Worm (Caenorhabditis elegans) whole organism, early embryonic: Measurements from ENCODE around the gene thk-1.
A peak's percentile ranks its signal among the peaks of the same experiment; 100 is the strongest.

Experiments used
- B0310.2 ChIP-seq: sonication (generic microtip); optimal IDR thresholded peaks from 2 replicates; lab custom pipeline; 2016; ENCODE audit warnings: mild to moderate bottlenecking, missing genetic modification characterization, missing compliant biosample characterization
- F13C5.2 ChIP-seq: sonication (generic microtip); optimal IDR thresholded peaks from 2 replicates; lab custom pipeline; 2017; ENCODE audit warnings: mild to moderate bottlenecking, missing genetic modification characterization, inconsistent platforms, missing compliant biosample characterization
- aly-1 ChIP-seq: sonication (generic microtip); optimal IDR thresholded peaks from 2 replicates; lab custom pipeline; 2016; ENCODE audit warnings: missing genetic modification characterization, missing compliant biosample characterization
- ama-1 ChIP-seq: fragments of 150-350 bp; optimal IDR thresholded peaks from 2 replicates; lab custom pipeline; 2014
- ceh-13 ChIP-seq: fragments of 200-800 bp; sonication (Bioruptor generic); optimal IDR thresholded peaks from 2 replicates; lab custom pipeline; 2018; ENCODE audit warnings: mild to moderate bottlenecking, missing genetic modification characterization, missing compliant biosample characterization
- ceh-36 ChIP-seq: sonication (generic microtip); optimal IDR thresholded peaks from 2 replicates; lab custom pipeline; 2016; ENCODE audit warnings: missing genetic modification characterization, inconsistent platforms, missing compliant biosample characterization
- ets-7 ChIP-seq: sonication (generic microtip); optimal IDR thresholded peaks from 2 replicates; lab custom pipeline; 2016; ENCODE audit warnings: missing genotype, missing genetic modification characterization, missing compliant biosample characterization
- flt-1 ChIP-seq: fragments of 200-800 bp; sonication (Bioruptor generic); IDR thresholded peaks from 2 replicates; pipeline ENCODE4 v1.3.6; 2022; ENCODE audit warnings: missing genetic modification characterization, missing compliant biosample characterization
- hmbx-1 ChIP-seq: sonication (generic microtip); optimal IDR thresholded peaks from 2 replicates; lab custom pipeline; 2016; ENCODE audit warnings: mild to moderate bottlenecking, missing genetic modification characterization, missing compliant biosample characterization
- hmg-4 ChIP-seq: fragments of 200-800 bp; sonication (Bioruptor generic); optimal IDR thresholded peaks from 2 replicates; lab custom pipeline; 2018; ENCODE audit warnings: mild to moderate bottlenecking, missing genetic modification characterization, missing compliant biosample characterization
- hnd-1 ChIP-seq: sonication (generic microtip); optimal IDR thresholded peaks from 2 replicates; lab custom pipeline; 2016; ENCODE audit warnings: missing genetic modification characterization, missing compliant biosample characterization
- pes-1 ChIP-seq: fragments of 200-800 bp; sonication (Bioruptor generic); IDR thresholded peaks from 2 replicates; pipeline ENCODE4 v1.3.6; 2022; ENCODE audit warnings: missing genetic modification reagents, missing genetic modification characterization, missing compliant biosample characterization
- scrt-1 ChIP-seq: fragments of 200-800 bp; sonication (Bioruptor generic); IDR thresholded peaks from 2 replicates; pipeline ENCODE4 v1.3.6; 2022; ENCODE audit warnings: missing genetic modification characterization, missing compliant biosample characterization
- sea-1 ChIP-seq: fragments of 200-800 bp; sonication (Bioruptor generic); conservative IDR thresholded peaks from 2 replicates; pipeline ENCODE4 v1.3.6; 2022; ENCODE audit warnings: missing genetic modification characterization, missing compliant biosample characterization
- tbx-11 ChIP-seq: fragments of 200-800 bp; sonication (Bioruptor generic); IDR thresholded peaks from 2 replicates; pipeline ENCODE4 v1.3.6; 2022; ENCODE audit warnings: missing genetic modification characterization, missing compliant biosample characterization
- tbx-37 ChIP-seq: fragments of 200-800 bp; sonication (Bioruptor generic); conservative IDR thresholded peaks from 2 replicates; pipeline ENCODE4 v1.3.6; 2022; ENCODE audit warnings: missing genetic modification reagents, missing genetic modification characterization, missing compliant biosample characterization
- tra-4 ChIP-seq: sonication (generic microtip); optimal IDR thresholded peaks from 2 replicates; lab custom pipeline; 2017; ENCODE audit warnings: missing genetic modification characterization, missing compliant biosample characterization

The thk-1 gene

DNA sequence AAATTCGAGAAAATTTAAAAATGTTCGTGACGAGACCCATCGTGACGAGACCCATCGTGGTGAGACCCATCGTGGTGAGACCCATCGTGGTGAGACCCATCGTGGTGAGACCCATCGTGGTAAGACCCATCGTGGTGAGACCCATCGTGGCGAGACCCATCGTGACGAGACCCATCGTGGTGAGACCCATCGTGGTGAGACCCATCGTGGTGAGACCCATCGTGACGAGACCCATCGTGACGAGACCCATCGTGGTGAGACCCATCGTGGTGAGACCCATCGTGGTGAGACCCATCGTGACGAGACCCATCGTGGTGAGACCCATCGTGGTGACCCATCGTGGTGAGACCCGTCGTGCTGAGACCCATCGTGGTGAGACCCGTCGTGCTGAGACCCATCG, 18.5 kb downstream of the thk-1 start:
- 0 out of 2 replicates have a peak, but pooled peaks have one; percentile 27 for TF ChIP-seq flt-1 (GFP tag; lab: Robert Waterston, UW)

DNA sequence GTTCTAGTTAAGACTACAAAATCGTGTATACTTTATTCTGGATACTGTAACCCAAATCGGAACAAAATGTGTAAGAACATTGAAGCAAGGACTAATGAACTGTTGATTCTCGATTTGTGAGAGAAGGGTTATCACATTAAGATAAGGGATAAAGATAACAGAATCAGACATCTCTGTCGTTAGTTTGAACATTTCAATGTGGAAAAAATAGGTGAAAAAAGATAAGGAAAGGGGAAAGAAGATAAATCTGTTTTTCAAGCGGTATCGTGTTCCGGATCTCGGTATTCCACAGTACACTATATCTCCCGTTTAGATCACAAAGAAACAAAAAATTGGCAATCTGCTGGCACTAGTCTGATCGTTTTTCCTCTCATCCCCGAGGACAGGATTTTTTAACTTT, 20.3 kb downstream of the thk-1 start:
- no peak for TF ChIP-seq sea-1 (GFP tag; lab: Robert Waterston, UW)
- TF ChIP-seq hnd-1 (tag; lab: Kevin White, UChicago): no peak
- TF ChIP-seq ceh-36 (tag; lab: Kevin White, UChicago): no peak
- no peak for TF ChIP-seq hmg-4 (GFP tag; lab: Kevin White, UChicago)
- no peak for TF ChIP-seq F13C5.2 (tag; lab: Kevin White, UChicago)
- no peak for TF ChIP-seq pes-1 (GFP tag; lab: Robert Waterston, UW)
- TF ChIP-seq B0310.2 (tag; lab: Kevin White, UChicago): no peak
- TF ChIP-seq ama-1 (lab: Kevin White, UChicago): no peak
- no peak for TF ChIP-seq flt-1 (GFP tag; lab: Robert Waterston, UW)
- no peak for TF ChIP-seq tbx-37 (GFP tag; lab: Robert Waterston, UW)
- no peak for TF ChIP-seq aly-1 (tag; lab: Kevin White, UChicago)
- no peak for TF ChIP-seq tra-4
- TF ChIP-seq scrt-1 (GFP tag; lab: Robert Waterston, UW): no peak
- no peak for TF ChIP-seq ceh-13 (GFP tag; lab: Kevin White, UChicago)
- no peak for TF ChIP-seq hmbx-1 (tag; lab: Kevin White, UChicago)
- TF ChIP-seq ets-7 (tag; lab: Kevin White, UChicago): no peak
- no peak for TF ChIP-seq tbx-11 (GFP tag; lab: Robert Waterston, UW)

DNA sequence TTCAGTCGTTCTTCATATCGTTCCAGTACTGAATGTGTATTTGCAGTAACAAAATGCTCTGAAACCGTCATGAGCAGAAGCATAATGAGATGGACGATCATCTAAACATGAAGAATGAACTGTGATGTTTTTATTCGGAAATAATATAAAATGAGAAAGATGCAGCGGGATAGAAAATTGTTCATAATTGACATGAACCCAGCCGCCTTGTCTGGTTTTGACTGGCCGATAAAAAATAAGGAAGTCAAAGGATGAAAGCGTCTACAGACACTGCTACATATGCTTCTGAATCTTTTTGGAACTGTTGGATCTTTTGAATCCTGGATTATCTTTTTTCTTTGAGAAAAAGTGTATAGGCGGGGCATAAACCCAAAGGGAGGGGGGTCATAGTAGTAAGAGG, 21.8 kb downstream of the thk-1 start, which contains the start of gene F01G10.9:
TSS of gene F01G10.9 (minus strand) at position 101 of the 400 bp plus-strand sequence.
- no peak for TF ChIP-seq tbx-37 (GFP tag; lab: Robert Waterston, UW)
- no peak for TF ChIP-seq sea-1 (GFP tag; lab: Robert Waterston, UW)
- TF ChIP-seq ceh-13 (GFP tag; lab: Kevin White, UChicago): no peak
- no peak for TF ChIP-seq ets-7 (tag; lab: Kevin White, UChicago)
- no peak for TF ChIP-seq hmg-4 (GFP tag; lab: Kevin White, UChicago)

DNA sequence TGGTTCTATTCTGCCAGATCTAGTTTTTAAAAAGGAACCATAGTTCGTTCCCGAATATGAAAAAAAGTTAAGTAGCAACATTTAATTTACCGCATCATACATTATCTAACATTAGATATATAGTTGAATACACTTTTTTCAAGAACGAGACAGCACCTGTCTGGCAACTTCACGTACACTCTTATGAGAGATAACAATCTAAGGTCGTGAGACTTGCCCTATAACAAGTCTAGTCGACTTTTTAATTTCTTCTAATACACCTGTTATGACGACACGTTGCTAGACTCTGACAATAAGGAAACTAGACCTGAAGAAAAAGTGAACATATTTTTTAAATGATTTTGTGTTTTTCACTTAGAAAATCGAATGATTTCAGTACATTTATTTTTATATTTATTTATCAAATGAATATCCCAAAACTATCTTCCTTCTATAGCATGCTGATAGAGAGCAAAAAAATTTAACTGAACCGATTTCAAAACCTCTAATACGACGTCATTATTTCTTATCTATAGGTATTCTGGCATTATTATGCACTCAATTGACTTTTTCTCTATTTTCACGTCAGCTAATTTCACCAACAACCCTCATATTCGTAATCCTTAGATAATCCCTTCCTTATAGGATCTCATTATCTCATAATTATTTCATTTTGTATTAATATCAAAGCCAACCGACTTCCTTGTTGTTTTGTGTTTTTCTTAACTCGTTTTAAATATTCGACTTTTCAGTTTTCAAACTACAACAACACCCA, 28.3 kb downstream of the thk-1 start:
- no peak for TF ChIP-seq hmbx-1 (tag; lab: Kevin White, UChicago)
- TF ChIP-seq aly-1 (tag; lab: Kevin White, UChicago): no peak
- no peak for TF ChIP-seq tbx-37 (GFP tag; lab: Robert Waterston, UW)
- no peak for TF ChIP-seq hmg-4 (GFP tag; lab: Kevin White, UChicago)
- no peak for TF ChIP-seq ets-7 (tag; lab: Kevin White, UChicago)
- TF ChIP-seq ama-1 (lab: Kevin White, UChicago): no peak
- TF ChIP-seq scrt-1 (GFP tag; lab: Robert Waterston, UW): no peak
- no peak for TF ChIP-seq hnd-1 (tag; lab: Kevin White, UChicago)
- TF ChIP-seq ceh-13 (GFP tag; lab: Kevin White, UChicago): no peak
- TF ChIP-seq B0310.2 (tag; lab: Kevin White, UChicago): no peak
- TF ChIP-seq flt-1 (GFP tag; lab: Robert Waterston, UW): no peak
- no peak for TF ChIP-seq sea-1 (GFP tag; lab: Robert Waterston, UW)
- no peak for TF ChIP-seq tbx-11 (GFP tag; lab: Robert Waterston, UW)
- TF ChIP-seq ceh-36 (tag; lab: Kevin White, UChicago): no peak
- TF ChIP-seq tra-4: no peak
- TF ChIP-seq F13C5.2 (tag; lab: Kevin White, UChicago): no peak
- TF ChIP-seq pes-1 (GFP tag; lab: Robert Waterston, UW): no peak

DNA sequence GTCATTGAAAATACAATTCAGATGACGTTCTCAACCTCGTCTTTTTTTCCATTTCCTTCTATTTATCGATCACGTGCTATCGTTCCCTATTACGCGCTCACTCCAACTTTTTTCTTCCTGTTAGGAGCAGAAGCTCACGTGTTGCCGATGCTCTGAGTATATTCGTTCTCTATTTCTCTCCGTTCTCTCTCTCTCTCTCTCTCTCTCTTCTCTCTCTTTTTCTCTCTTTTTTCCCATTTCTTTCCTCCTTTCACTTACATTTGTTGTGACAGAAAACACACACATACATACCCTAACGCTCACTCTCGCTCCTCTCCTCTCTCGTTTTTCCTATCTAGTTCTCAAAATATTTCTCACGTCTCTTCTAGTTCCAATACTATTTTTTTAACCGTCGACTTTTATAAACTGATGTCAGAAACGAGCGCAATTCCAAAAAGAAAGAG, 29.0 kb downstream of the thk-1 start:
- no peak for TF ChIP-seq sea-1 (GFP tag; lab: Robert Waterston, UW)
- TF ChIP-seq tra-4: no peak
- no peak for TF ChIP-seq ceh-13 (GFP tag; lab: Kevin White, UChicago)
- no peak for TF ChIP-seq B0310.2 (tag; lab: Kevin White, UChicago)
- TF ChIP-seq ets-7 (tag; lab: Kevin White, UChicago): no peak
- TF ChIP-seq tbx-37 (GFP tag; lab: Robert Waterston, UW): no peak
- TF ChIP-seq scrt-1 (GFP tag; lab: Robert Waterston, UW): no peak
- TF ChIP-seq flt-1 (GFP tag; lab: Robert Waterston, UW): no peak
- TF ChIP-seq ceh-36 (tag; lab: Kevin White, UChicago): no peak
- TF ChIP-seq hnd-1 (tag; lab: Kevin White, UChicago): no peak
- TF ChIP-seq F13C5.2 (tag; lab: Kevin White, UChicago): no peak
- TF ChIP-seq hmbx-1 (tag; lab: Kevin White, UChicago): no peak
- TF ChIP-seq pes-1 (GFP tag; lab: Robert Waterston, UW): no peak
- no peak for TF ChIP-seq tbx-11 (GFP tag; lab: Robert Waterston, UW)
- TF ChIP-seq hmg-4 (GFP tag; lab: Kevin White, UChicago): no peak
- no peak for TF ChIP-seq ama-1 (lab: Kevin White, UChicago)
- TF ChIP-seq aly-1 (tag; lab: Kevin White, UChicago): no peak

DNA sequence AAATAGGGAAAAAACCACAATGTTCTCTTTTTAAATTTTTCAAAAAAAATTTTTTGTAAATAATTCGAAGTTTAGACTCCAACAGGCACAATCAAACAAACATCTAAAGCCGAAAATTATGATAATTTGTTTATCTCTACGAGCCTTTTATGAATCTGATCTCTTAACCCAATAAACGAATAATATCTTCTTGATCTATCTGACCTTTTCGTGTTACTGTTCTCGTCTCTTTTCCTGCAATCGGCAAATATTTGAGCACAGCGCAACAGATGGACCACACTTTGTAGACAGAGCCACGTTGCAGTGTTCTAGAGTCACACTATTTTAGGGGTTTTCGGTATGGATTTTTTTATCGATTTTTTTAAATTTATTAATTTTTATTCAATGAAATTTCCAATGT, 29.6 kb downstream of the thk-1 start:
- TF ChIP-seq tra-4 (no peak), hmbx-1 (tag; lab: Kevin White, UChicago) (no peak), scrt-1 (GFP tag; lab: Robert Waterston, UW) (no peak), B0310.2 (tag; lab: Kevin White, UChicago) (no peak), tbx-11 (GFP tag; lab: Robert Waterston, UW) (no peak), flt-1 (GFP tag; lab: Robert Waterston, UW) (no peak), ets-7 (tag; lab: Kevin White, UChicago) (no peak), ceh-36 (tag; lab: Kevin White, UChicago) (no peak), ceh-13 (GFP tag; lab: Kevin White, UChicago) (no peak), ama-1 (lab: Kevin White, UChicago) (no peak), sea-1 (GFP tag; lab: Robert Waterston, UW) (no peak), F13C5.2 (tag; lab: Kevin White, UChicago) (no peak), aly-1 (tag; lab: Kevin White, UChicago) (no peak), hnd-1 (tag; lab: Kevin White, UChicago) (no peak)
